Fruit fly (Drosophila melanogaster): ENCODE results near the gene CG5388.

CG5388 gene

DNA sequence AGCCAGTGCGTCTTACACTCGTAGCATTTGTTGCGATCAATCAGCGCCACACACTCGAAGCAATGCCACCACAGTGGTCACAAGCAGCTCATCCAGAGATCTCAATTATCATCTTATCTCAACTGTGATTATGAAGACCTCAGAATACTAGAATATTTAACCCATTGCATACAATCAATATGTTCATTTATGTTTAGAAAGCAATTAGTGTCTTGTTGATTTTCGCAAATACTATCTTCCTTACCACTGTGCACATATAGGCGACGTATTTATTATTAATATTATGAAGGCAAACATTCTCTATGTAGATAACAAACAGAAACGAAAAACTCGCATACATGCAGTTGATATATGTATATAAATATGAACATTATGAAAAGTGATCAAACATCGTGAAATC lies 18.7 kb upstream of the CG5388 start (continued):
- TF ChIP-seq CG3032 (tag; optimal IDR thresholded peaks at IDR 0.05) (peak; percentile 71), CG4318 (GFP tag; optimal IDR thresholded peaks at IDR 0.05) (peak; percentile 63), CG8119 (GFP tag; IDR thresholded peaks at IDR 0.05) (peak; percentile 87), CG8319 (GFP tag; optimal IDR thresholded peaks at IDR 0.05) (peak; percentile 61), CG10631 (GFP tag; optimal IDR thresholded peaks at IDR 0.05) (peak; percentile 57), CG3919 (GFP tag; optimal IDR thresholded peaks at IDR 0.05) (peak; percentile 81), Ets21C (GFP tag; optimal IDR thresholded peaks at IDR 0.05) (peak; percentile 53), CG10669 (GFP tag; optimal IDR thresholded peaks at IDR 0.05) (peak; percentile 83), CG31627 (GFP tag; optimal IDR thresholded peaks at IDR 0.05) (peak; percentile 68), net (GFP tag; optimal IDR thresholded peaks at IDR 0.05) (peak; percentile 86), Met (GFP tag; optimal IDR thresholded peaks at IDR 0.05) (peak; percentile 77), CG15336 (GFP tag; IDR thresholded peaks at IDR 0.05) (peak; percentile 88), Smox (GFP tag; optimal IDR thresholded peaks at IDR 0.05) (peak; percentile 81), OdsH (GFP tag; optimal IDR thresholded peaks at IDR 0.05) (peak; percentile 88)

DNA sequence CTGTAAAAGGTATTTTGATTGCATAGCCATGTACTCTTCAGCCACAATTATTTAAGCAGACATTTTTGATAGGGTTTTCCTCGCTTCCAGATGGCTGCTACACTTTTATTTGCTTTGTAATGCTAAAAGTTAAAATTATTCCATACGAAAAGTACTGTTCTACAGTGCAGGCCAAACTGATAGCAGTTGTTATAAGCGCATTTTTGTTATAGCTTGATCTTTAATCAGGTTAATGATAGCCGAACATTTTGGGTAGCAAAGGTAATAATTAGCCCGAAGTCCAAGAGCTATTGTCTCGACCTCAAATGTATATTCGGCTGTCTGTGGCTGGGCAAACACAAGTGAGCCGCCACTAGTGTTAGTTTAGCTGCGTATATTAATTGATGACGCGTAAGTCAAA lies 17.8 kb upstream of the CG5388 start:
- TF ChIP-seq CG1621 (tag; optimal IDR thresholded peaks at IDR 0.05) (no peak), fkh (GFP tag; optimal IDR thresholded peaks at IDR 0.05) (peak; percentile 43), CG8319 (GFP tag; optimal IDR thresholded peaks at IDR 0.05) (no peak), CG8119 (GFP tag; IDR thresholded peaks at IDR 0.05) (no peak), achi (GFP tag; optimal IDR thresholded peaks at IDR 0.05) (no peak)

DNA sequence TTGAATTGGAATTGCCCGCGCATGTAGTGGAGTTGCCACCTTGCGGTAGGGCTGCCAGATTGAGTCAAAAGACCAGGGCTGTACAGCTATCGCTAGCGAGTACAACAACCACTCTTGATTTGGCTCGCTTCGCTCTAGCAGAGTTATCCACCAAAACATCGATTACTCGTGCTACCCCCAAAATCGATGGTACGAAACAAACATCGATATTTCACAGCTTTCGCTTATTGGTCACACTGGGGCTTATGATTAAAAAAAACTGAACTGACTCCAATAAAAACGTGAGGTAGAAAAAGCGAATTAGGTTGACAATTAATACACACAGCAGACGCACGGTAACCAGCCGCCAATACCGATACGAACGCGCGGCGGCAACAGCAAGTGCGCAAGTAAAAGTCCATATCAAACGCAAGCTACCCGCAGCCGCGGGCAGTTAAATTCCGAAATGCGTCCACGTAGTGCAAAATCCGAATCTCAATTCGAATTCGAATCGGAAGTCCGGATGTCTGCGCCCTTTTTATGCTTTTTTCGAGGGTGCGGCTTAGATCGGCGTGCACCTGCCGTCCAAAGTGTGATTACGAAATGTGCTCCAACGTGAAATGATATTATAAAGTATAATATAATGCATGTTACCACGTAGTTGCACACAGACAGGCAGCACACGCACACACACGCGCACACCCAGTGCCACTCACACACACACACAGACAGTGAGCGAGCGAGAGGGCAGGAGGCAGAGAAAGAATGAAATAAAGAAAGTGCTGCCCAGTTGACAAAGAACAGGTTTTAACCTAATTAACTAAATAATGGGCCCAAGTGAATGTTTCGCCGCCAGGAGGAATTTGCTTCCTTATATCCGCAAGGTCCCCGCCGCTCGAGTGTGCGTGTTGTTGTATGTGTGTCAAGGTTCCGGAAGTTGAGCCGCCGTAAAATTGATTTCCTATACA lies 16.6 kb upstream of the CG5388 start, which contains the start of gene Sar1:
TSS of gene Sar1 (plus strand) at position 222 of the 947 bp plus-strand sequence.
- peak; percentile 41 for TF ChIP-seq CG6276 (GFP tag; optimal IDR thresholded peaks at IDR 0.05)
- no peak for TF ChIP-seq CG8319 (GFP tag; optimal IDR thresholded peaks at IDR 0.05)
- TF ChIP-seq Ets21C (GFP tag; optimal IDR thresholded peaks at IDR 0.05): no peak
- TF ChIP-seq pdm3 (GFP tag; optimal IDR thresholded peaks at IDR 0.05): no peak
- no peak for TF ChIP-seq CG4318 (GFP tag; optimal IDR thresholded peaks at IDR 0.05)
- no peak for TF ChIP-seq salr (GFP tag; optimal IDR thresholded peaks at IDR 0.05)
- no peak for TF ChIP-seq CG11902 (GFP tag; optimal IDR thresholded peaks at IDR 0.05)
- no peak for TF ChIP-seq net (GFP tag; optimal IDR thresholded peaks at IDR 0.05)
- no peak for TF ChIP-seq lz (GFP tag; optimal IDR thresholded peaks at IDR 0.05)
- peak; percentile 51 for TF ChIP-seq Met (GFP tag; optimal IDR thresholded peaks at IDR 0.05)
- peak; percentile 57 for TF ChIP-seq Eip78C (GFP tag)
- no peak for TF ChIP-seq CG32006 (GFP tag; optimal IDR thresholded peaks at IDR 0.05)
- no peak for TF ChIP-seq esn (GFP tag; optimal IDR thresholded peaks at IDR 0.05)
- TF ChIP-seq CG8632 (GFP tag; optimal IDR thresholded peaks at IDR 0.05): no peak
- TF ChIP-seq CG31627 (GFP tag; optimal IDR thresholded peaks at IDR 0.05): peak; percentile 2
- TF ChIP-seq cyc (GFP tag; optimal IDR thresholded peaks at IDR 0.05): peak; percentile 1
- peak; percentile 96 for TF ChIP-seq Blimp-1 (GFP tag; optimal IDR thresholded peaks at IDR 0.05)
- TF ChIP-seq Smox (GFP tag; optimal IDR thresholded peaks at IDR 0.05): no peak
- TF ChIP-seq CG16779 (tag; optimal IDR thresholded peaks at IDR 0.05): no peak
- TF ChIP-seq dsx (GFP tag; optimal IDR thresholded peaks at IDR 0.05; ENCODE audit: poor library complexity, severe bottlenecking): no peak
- TF ChIP-seq Hr38 (GFP tag; optimal IDR thresholded peaks at IDR 0.05): no peak
- no peak for TF ChIP-seq Gug (GFP tag; IDR thresholded peaks at IDR 0.05)
- peak; percentile 1 for TF ChIP-seq CG3919 (GFP tag; optimal IDR thresholded peaks at IDR 0.05)
- no peak for TF ChIP-seq achi (GFP tag; optimal IDR thresholded peaks at IDR 0.05)
- TF ChIP-seq fkh (GFP tag; optimal IDR thresholded peaks at IDR 0.05): no peak
- TF ChIP-seq Hr39 (GFP tag; optimal IDR thresholded peaks at IDR 0.05): peak; percentile 17
- peak; percentile 58 for TF ChIP-seq CG6808 (GFP tag; optimal IDR thresholded peaks at IDR 0.05)
- TF ChIP-seq CG6854 (GFP tag; optimal IDR thresholded peaks at IDR 0.05): peak; percentile 68
- TF ChIP-seq dac (GFP tag; optimal IDR thresholded peaks at IDR 0.05): no peak
- peak; percentile 44 for TF ChIP-seq svp (GFP tag)
- TF ChIP-seq vri (GFP tag; optimal IDR thresholded peaks at IDR 0.05): peak; percentile 75
- TF ChIP-seq ss (GFP tag; optimal IDR thresholded peaks at IDR 0.05): peak; percentile 44 to 60
- TF ChIP-seq Sox14 (GFP tag; optimal IDR thresholded peaks at IDR 0.05): peak; percentile 71
- no peak for TF ChIP-seq Sox15 (GFP tag; optimal IDR thresholded peaks at IDR 0.05)
- TF ChIP-seq CG34406 (GFP tag; optimal IDR thresholded peaks at IDR 0.05): no peak
- peak; percentile 73 for TF ChIP-seq Eip75B (GFP tag; optimal IDR thresholded peaks at IDR 0.05)
- peak; percentile 62 for TF ChIP-seq CG1621 (tag; optimal IDR thresholded peaks at IDR 0.05)
- TF ChIP-seq Sox102F (GFP tag; optimal IDR thresholded peaks at IDR 0.05): no peak

Data from whole organism, prepupa.